Worm (Caenorhabditis elegans) whole organism, L3 larva: ENCODE data around the gene ccch-1.
A peak's percentile ranks its signal among the peaks of the same experiment; 100 is the strongest.

Experiments
- aly-2 ChIP-seq: fragments of 150-350 bp; optimal IDR thresholded peaks from 2 replicates; lab custom pipeline; 2014; ENCODE audit warnings: missing biosample characterization, missing genetic modification characterization
- ceh-16 ChIP-seq: sonication (generic microtip); optimal IDR thresholded peaks from 2 replicates; lab custom pipeline; 2017; ENCODE audit warnings: missing biosample characterization, missing genetic modification characterization
- ceh-28 ChIP-seq: fragments of 150-350 bp; optimal IDR thresholded peaks from 2 replicates; lab custom pipeline; 2014; ENCODE audit warnings: missing biosample characterization, missing genetic modification reagents, missing genetic modification characterization
- egl-27 ChIP-seq: sonication (generic microtip); optimal IDR thresholded peaks from 4 replicates; lab custom pipeline; 2017; ENCODE audit warnings: missing biosample characterization, missing genetic modification reagents, missing genetic modification characterization
- egl-5 ChIP-seq: fragments of 150-350 bp; optimal IDR thresholded peaks from 2 replicates; lab custom pipeline; 2017; ENCODE audit warnings: missing biosample characterization, missing genetic modification reagents, missing genetic modification characterization, inconsistent platforms
- elt-1 ChIP-seq: fragments of 150-350 bp; optimal IDR thresholded peaks from 2 replicates; lab custom pipeline; 2014; ENCODE audit warnings: missing biosample characterization, missing genetic modification characterization
- elt-2 ChIP-seq: sonication (generic microtip); optimal IDR thresholded peaks from 2 replicates; lab custom pipeline; 2016; ENCODE audit warnings: missing genetic modification reagents, mild to moderate bottlenecking, missing genetic modification characterization, missing compliant biosample characterization
- elt-3 ChIP-seq, 3 experiments: fragments of 150-350 bp in 1 of 3; sonication (generic microtip) in 2 of 3; optimal IDR thresholded peaks; 2 replicates in 2 of 3; 4 replicates in 1 of 3; lab custom pipeline; 2014 to 2017; ENCODE audit warnings: missing biosample characterization in 3 of 3, missing genetic modification characterization in 3 of 3
- eor-1 ChIP-seq, 2 experiments: fragments of 150-350 bp; optimal IDR thresholded peaks; 2 replicates each; lab custom pipeline; 2014 to 2018; ENCODE audit warnings: missing biosample characterization in 2 of 2, missing genetic modification characterization in 2 of 2
- fkh-10 ChIP-seq: sonication (generic microtip); optimal IDR thresholded peaks from 2 replicates; lab custom pipeline; 2017; ENCODE audit warnings: missing biosample characterization, missing genetic modification reagents, missing genetic modification characterization
- fkh-2 ChIP-seq: fragments of 150-350 bp; optimal IDR thresholded peaks from 2 replicates; lab custom pipeline; 2014; ENCODE audit warnings: missing biosample characterization, missing genetic modification reagents, missing genetic modification characterization
- jun-1 ChIP-seq: fragments of 150-350 bp; optimal IDR thresholded peaks from 2 replicates; lab custom pipeline; 2014; ENCODE audit warnings: missing biosample characterization, missing genetic modification reagents, missing genetic modification characterization
- lin-15B ChIP-seq: fragments of 150-350 bp; optimal IDR thresholded peaks from 2 replicates; lab custom pipeline; 2014; ENCODE audit warnings: missing biosample characterization, missing genetic modification characterization
- lin-39 ChIP-seq: fragments of 150-350 bp; optimal IDR thresholded peaks from 2 replicates; lab custom pipeline; 2018; ENCODE audit warnings: missing biosample characterization, missing genetic modification reagents, missing genetic modification characterization
- lsy-12 ChIP-seq: sonication (generic microtip); optimal IDR thresholded peaks from 2 replicates; lab custom pipeline; 2016; ENCODE audit warnings: mild to moderate bottlenecking, missing genetic modification characterization, missing compliant biosample characterization
- nfya-1 ChIP-seq: sonication (generic microtip); optimal IDR thresholded peaks from 2 replicates; lab custom pipeline; 2017; ENCODE audit warnings: missing genetic modification characterization, mild to moderate bottlenecking, missing compliant biosample characterization, antibody characterized with exemption, moderate library complexity; ENCODE audit not compliant: insufficient read depth
- nhr-11 ChIP-seq: fragments of 150-350 bp; optimal IDR thresholded peaks from 2 replicates; lab custom pipeline; 2014; ENCODE audit warnings: missing biosample characterization, missing genetic modification characterization
- nhr-12 ChIP-seq: fragments of 150-350 bp; optimal IDR thresholded peaks from 2 replicates; lab custom pipeline; 2014; ENCODE audit warnings: missing biosample characterization, missing genetic modification characterization
- nhr-23 ChIP-seq: fragments of 150-350 bp; optimal IDR thresholded peaks from 2 replicates; lab custom pipeline; 2014; ENCODE audit warnings: missing biosample characterization, missing genetic modification reagents, missing genetic modification characterization
- nhr-25 ChIP-seq: sonication (generic microtip); optimal IDR thresholded peaks from 2 replicates; lab custom pipeline; 2017; ENCODE audit warnings: missing biosample characterization, missing genetic modification characterization
- nhr-28 ChIP-seq: fragments of 150-350 bp; optimal IDR thresholded peaks from 2 replicates; lab custom pipeline; 2014; ENCODE audit warnings: missing biosample characterization, missing genetic modification characterization
- nhr-43 ChIP-seq: sonication (generic microtip); optimal IDR thresholded peaks from 2 replicates; lab custom pipeline; 2016; ENCODE audit warnings: mild to moderate bottlenecking, missing genetic modification characterization, missing compliant biosample characterization; ENCODE audit not compliant: poor library complexity, severe bottlenecking
- pha-4 ChIP-seq: fragments of 150-350 bp; optimal IDR thresholded peaks from 2 replicates; lab custom pipeline; 2014; ENCODE audit warnings: missing biosample characterization, missing genetic modification reagents, missing genetic modification characterization
- pqm-1 ChIP-seq: fragments of 150-350 bp; optimal IDR thresholded peaks from 2 replicates; lab custom pipeline; 2017; ENCODE audit warnings: missing biosample characterization, missing genetic modification characterization, inconsistent platforms
- skn-1 ChIP-seq: fragments of 150-350 bp; optimal IDR thresholded peaks from 2 replicates; lab custom pipeline; 2014; ENCODE audit warnings: missing biosample characterization, missing genetic modification characterization
- snpc-4 ChIP-seq: fragments of 150-350 bp; optimal IDR thresholded peaks from 2 replicates; lab custom pipeline; 2014; ENCODE audit warnings: missing biosample characterization, missing genetic modification characterization
- tbx-2 ChIP-seq: sonication (generic microtip); optimal IDR thresholded peaks from 2 replicates; lab custom pipeline; 2016; ENCODE audit warnings: mild to moderate bottlenecking, missing genetic modification characterization, missing compliant biosample characterization
- unc-62 ChIP-seq: fragments of 150-350 bp; sonication (generic microtip); optimal IDR thresholded peaks from 4 replicates; lab custom pipeline; 2014; ENCODE audit warnings: missing biosample characterization, missing genetic modification reagents, missing genetic modification characterization
- ztf-11 ChIP-seq: fragments of 150-350 bp; optimal IDR thresholded peaks from 2 replicates; lab custom pipeline; 2014; ENCODE audit warnings: missing biosample characterization, missing genetic modification characterization

ccch-1 gene

ce11 chrV:11531831-11532534, 4.4 kb downstream of the ccch-1 start (continued):
- TF ChIP-seq lsy-12 (peak; percentile 58), egl-27 (peak; percentile 85), unc-62 (GFP tag; lab: Kevin White, UChicago) (peak; percentile 62), nhr-23 (tag; lab: Kevin White, UChicago) (peak; percentile 28), snpc-4 (tag; lab: Kevin White, UChicago) (peak; percentile 36), fkh-2 (tag; lab: Kevin White, UChicago) (no peak), eor-1 (tag; optimal IDR thresholded peaks at IDR 0.05; lab: Kevin White, UChicago) (no peak), egl-5 (tag; lab: Kevin White, UChicago) (peak; percentile 21)
- TF ChIP-seq, all 47 proteins: peak for 21

DNA sequence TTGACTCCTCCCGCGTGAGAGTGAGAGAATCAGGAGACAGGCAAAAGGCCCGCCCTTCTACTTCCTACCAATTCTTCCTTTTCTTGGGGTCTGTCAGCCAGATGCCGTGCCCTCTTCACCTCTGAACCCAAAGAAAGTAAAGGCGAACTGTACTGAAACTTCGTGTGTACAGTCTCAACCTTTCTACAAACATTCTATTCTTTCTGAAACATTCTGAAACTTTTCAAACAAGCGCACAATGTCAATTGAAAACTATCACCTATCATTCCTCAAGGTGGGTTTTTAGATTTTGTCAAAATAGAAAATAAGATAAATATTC, 4.9 kb downstream of the ccch-1 start:
- no peak for TF ChIP-seq lin-15B (tag; lab: Kevin White, UChicago)
- no peak for TF ChIP-seq nhr-25 (tag; lab: Kevin White, UChicago)
- no peak for TF ChIP-seq fkh-10 (GFP tag; lab: Kevin White, UChicago)
- no peak for TF ChIP-seq aly-2 (tag; lab: Kevin White, UChicago)
- no peak for TF ChIP-seq fkh-2 (tag; lab: Kevin White, UChicago)

ce11 chrV:11532964-11533363, 5.3 kb downstream of the ccch-1 start:
- TF ChIP-seq egl-5 (tag; lab: Kevin White, UChicago) (no peak), ceh-16 (no peak), egl-27 (peak; percentile 5), nhr-43 (peak; percentile 60), elt-1 (tag; lab: Kevin White, UChicago) (peak; percentile 53), tbx-2 (peak; percentile 7), nhr-23 (tag; lab: Kevin White, UChicago) (peak; percentile 81), nhr-25 (tag; lab: Kevin White, UChicago) (peak; percentile 95), lin-39 (tag; lab: Kevin White, UChicago) (no peak)

DNA sequence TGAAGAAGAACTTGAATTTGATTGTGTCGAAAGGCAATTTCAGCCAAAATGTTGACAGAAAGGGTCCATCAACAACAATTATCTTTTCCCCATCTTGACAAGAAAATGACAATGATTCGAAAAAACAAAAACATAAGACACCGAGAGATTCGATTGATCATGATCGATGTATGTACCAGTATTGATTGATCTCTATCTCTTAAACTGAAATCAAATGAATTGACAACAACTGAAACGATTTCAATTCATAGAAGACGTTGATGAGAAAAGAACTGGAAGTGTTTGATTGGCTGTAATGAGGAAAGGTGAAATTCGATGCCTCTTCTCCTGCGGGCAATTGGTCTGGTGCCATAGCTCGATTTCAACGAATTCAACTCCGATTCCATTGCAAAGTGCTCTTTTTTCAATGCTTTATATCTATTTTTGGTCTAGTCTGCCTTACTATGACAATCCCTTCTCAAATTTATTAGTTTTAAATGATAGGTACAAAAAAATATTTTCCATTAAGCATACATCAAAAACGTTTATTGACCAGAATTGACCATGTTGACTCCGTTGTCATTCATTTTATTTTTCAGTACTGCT, 5.8 kb downstream of the ccch-1 start:
- TF ChIP-seq elt-3 (tag; optimal IDR thresholded peaks at IDR 0.05; lab: Kevin White, UChicago) (no peak), elt-1 (tag; lab: Kevin White, UChicago) (peak; percentile 41)

ce11 chrV:11534495-11535189, 7.0 kb downstream of the ccch-1 start:
- no peak for TF ChIP-seq unc-62 (GFP tag; lab: Kevin White, UChicago)
- peak; percentile 13 for TF ChIP-seq pha-4 (tag; lab: Kevin White, UChicago)
- peak; percentile 24 for TF ChIP-seq nhr-23 (tag; lab: Kevin White, UChicago)
- peak in 1 of 3 experiments; percentile 30 for TF ChIP-seq elt-3 (tag; optimal IDR thresholded peaks at IDR 0.05; lab: Kevin White, UChicago)
- TF ChIP-seq nhr-25 (tag; lab: Kevin White, UChicago) = peak; percentile 34
- peak; percentile 92 for TF ChIP-seq elt-2 (tag; lab: Kevin White, UChicago)
- TF ChIP-seq pqm-1 (tag; lab: Kevin White, UChicago) = peak; percentile 96
- no peak for TF ChIP-seq ceh-16
- TF ChIP-seq nhr-43 = peak; percentile 65
- TF ChIP-seq jun-1 (tag; lab: Kevin White, UChicago) = peak; percentile 49

- TF ChIP-seq elt-2 (tag; lab: Kevin White, UChicago) (peak; percentile 77), nhr-11 (tag; lab: Kevin White, UChicago) (peak; percentile 11), pqm-1 (tag; lab: Kevin White, UChicago) (peak; percentile 79), skn-1 (tag; lab: Kevin White, UChicago) (no peak), jun-1 (tag; lab: Kevin White, UChicago) (no peak), ztf-11 (tag; lab: Kevin White, UChicago) (no peak), egl-5 (tag; lab: Kevin White, UChicago) (peak; percentile 96), ceh-28 (tag; lab: Kevin White, UChicago) (no peak), nhr-12 (no peak), lin-39 (tag; lab: Kevin White, UChicago) (peak; percentile 77), pha-4 (tag; lab: Kevin White, UChicago) (peak; percentile 11), nhr-28 (tag; lab: Kevin White, UChicago) (no peak), nfya-1 (tag; lab: Kevin White, UChicago) (peak; percentile 14)
Measured at ce11 chrV:11535504-11536062, 8.0 kb downstream of the ccch-1 start.
